Worm (Caenorhabditis elegans): ENCODE data around the gene F40G9.15.

F40G9.15 gene

ce11 chrIII:182080-182479, at the start of gene F40G9.15:
Gene F40G9.15, plus strand, starts transcription at chrIII:182380.
- TF ChIP-seq lin-29 (GFP tag; IDR thresholded peaks at IDR 0.05) (no peak), madf-5 (GFP tag; IDR thresholded peaks at IDR 0.05) (0 out of 4 replicates have a peak, but pooled peaks of 1 of the 2 experiments have one; percentile 44), pha-4 (GFP tag; IDR thresholded peaks at IDR 0.05) (no peak), pha-4 (tag; optimal IDR thresholded peaks at IDR 0.05) (no peak)

- TF ChIP-seq T20F7.1 (GFP tag; optimal IDR thresholded peaks at IDR 0.05) (no peak), Y48G9A.11 (GFP tag; IDR thresholded peaks at IDR 0.05) (no peak), Y5F2A.4 (GFP tag; optimal IDR thresholded peaks at IDR 0.05) (no peak)
Measured at ce11 chrIII:134194-134593, 48.0 kb upstream of the F40G9.15 start, which contains the start of gene pals-25. Gene pals-25, plus strand, starts transcription at chrIII:134494.

DNA sequence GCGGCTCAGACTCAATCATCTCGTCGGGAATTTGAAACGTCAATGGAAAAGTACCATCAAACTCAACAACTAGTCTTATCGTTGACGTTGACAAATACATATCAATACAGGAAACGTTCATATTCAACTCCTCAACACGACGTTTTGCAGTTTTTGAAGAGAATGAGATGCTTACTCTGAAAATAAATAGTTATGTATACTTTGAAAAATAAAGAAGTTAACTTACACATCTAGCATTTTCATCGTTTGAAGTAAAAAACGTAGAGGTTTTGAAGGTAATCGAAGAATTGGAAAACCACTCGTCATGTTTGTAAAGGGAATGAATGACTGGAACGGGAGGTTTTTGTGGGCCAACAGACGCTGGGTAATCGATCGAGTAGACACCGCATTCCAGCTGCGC, 41.3 kb upstream of the F40G9.15 start, which contains the start of gene fbxb-81:
Gene fbxb-81, minus strand, starts transcription at position 314 of the 400 bp plus-strand sequence.
- no peak for TF ChIP-seq mdt-29 (GFP tag; IDR thresholded peaks at IDR 0.05)
- TF ChIP-seq unc-62 (GFP tag; optimal IDR thresholded peaks at IDR 0.05 in 1 of 2): peak in 1 of 2 experiments; percentile 94
- TF ChIP-seq unc-62 (tag; optimal IDR thresholded peaks at IDR 0.05): no peak
- TF ChIP-seq ZK337.2 (GFP tag; IDR thresholded peaks at IDR 0.05): no peak
- TF ChIP-seq madf-5 (GFP tag; IDR thresholded peaks at IDR 0.05): no peak
- TF ChIP-seq tag-97 (GFP tag; IDR thresholded peaks at IDR 0.05): no peak
- no peak for TF ChIP-seq cey-2 (tag; optimal IDR thresholded peaks at IDR 0.05; ENCODE audit: borderline replicate concordance, insufficient read depth)

DNA sequence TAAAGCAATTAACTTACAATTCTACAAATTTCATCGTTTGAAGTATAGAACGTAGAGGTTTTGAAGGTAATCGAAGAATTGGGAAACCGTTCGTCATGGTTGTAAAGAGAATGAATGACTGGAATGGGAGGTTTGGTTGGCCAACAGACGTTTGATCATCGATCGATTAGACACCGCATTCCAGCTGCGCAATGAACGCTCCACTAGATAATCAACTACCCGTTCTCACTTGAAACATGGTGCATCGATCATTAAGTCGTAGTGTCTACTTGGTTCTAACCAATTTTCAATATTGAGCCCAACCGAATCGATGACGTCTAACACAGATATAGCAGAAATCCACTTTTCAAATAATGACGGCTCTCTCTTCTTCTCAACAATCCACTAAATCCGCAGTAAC, 39.1 kb upstream of the F40G9.15 start, which contains the start of gene fbxb-82:
Gene fbxb-82, minus strand, starts transcription at position 101 of the 400 bp plus-strand sequence.
- TF ChIP-seq snpc-1.2 (GFP tag; IDR thresholded peaks at IDR 0.05) (no peak), mdt-29 (GFP tag; IDR thresholded peaks at IDR 0.05) (no peak), ceh-20 (GFP tag; IDR thresholded peaks at IDR 0.05) (no peak), vab-7 (GFP tag; IDR thresholded peaks at IDR 0.05) (no peak), attf-4 (tag; optimal IDR thresholded peaks at IDR 0.05) (no peak), daf-12 (tag; optimal IDR thresholded peaks at IDR 0.05) (no peak), arid-1 (GFP tag; conservative IDR thresholded peaks at IDR 0.05) (no peak), ceh-44 (GFP tag; IDR thresholded peaks at IDR 0.05) (no peak), ces-1 (GFP tag; optimal IDR thresholded peaks at IDR 0.05) (no peak), T26A8.4 (GFP tag; IDR thresholded peaks at IDR 0.05) (no peak), nhr-48 (tag; optimal IDR thresholded peaks at IDR 0.05) (no peak), nhr-76 (tag; optimal IDR thresholded peaks at IDR 0.05) (no peak), madf-5 (GFP tag; IDR thresholded peaks at IDR 0.05) (no peak), nhr-41 (GFP tag; IDR thresholded peaks at IDR 0.05) (no peak), lin-39 (tag; optimal IDR thresholded peaks at IDR 0.05) (no peak), unc-130 (GFP tag; optimal IDR thresholded peaks at IDR 0.05) (no peak)

DNA sequence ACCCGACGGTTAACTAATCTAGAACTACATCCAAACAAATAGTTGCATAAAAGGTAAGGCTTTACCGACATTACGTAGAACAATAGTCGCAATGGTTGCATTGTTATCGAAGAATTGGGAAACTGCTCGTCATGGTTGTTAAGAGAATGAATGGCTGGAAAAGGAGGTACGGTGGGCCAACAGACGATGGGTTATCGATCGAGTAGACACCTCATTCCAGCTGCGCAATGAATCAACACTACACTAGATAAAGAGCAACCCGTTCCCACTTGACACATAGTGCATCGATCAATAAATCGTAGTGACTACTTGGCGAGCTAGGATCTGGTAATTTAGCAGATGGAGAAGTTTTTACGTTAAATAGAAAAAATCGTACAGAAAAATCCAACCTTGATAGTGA, 37.1 kb upstream of the F40G9.15 start, which contains the start of the genes T17A3.12 and fbxb-83:
Gene T17A3.12, minus strand, starts transcription at position 101 of the 400 bp plus-strand sequence.
Gene fbxb-83, minus strand, starts transcription at position 134 of the 400 bp plus-strand sequence.
- TF ChIP-seq mes-2 (tag; optimal IDR thresholded peaks at IDR 0.05; ENCODE audit: poor library complexity, severe bottlenecking) (no peak), snpc-4 (tag; optimal IDR thresholded peaks at IDR 0.05) (no peak), lin-13 (GFP tag; optimal IDR thresholded peaks at IDR 0.05) (no peak), zip-2 (tag; optimal IDR thresholded peaks at IDR 0.05) (no peak), tra-1 (GFP tag; IDR thresholded peaks at IDR 0.05) (no peak), F44E2.7 (GFP tag; IDR thresholded peaks at IDR 0.05) (no peak), nhr-25 (tag; optimal IDR thresholded peaks at IDR 0.05; ENCODE audit: borderline replicate concordance, insufficient read depth) (no peak)
